Worm (Caenorhabditis elegans): ENCODE measurements around the gene tre-3.

Gene tre-3

DNA sequence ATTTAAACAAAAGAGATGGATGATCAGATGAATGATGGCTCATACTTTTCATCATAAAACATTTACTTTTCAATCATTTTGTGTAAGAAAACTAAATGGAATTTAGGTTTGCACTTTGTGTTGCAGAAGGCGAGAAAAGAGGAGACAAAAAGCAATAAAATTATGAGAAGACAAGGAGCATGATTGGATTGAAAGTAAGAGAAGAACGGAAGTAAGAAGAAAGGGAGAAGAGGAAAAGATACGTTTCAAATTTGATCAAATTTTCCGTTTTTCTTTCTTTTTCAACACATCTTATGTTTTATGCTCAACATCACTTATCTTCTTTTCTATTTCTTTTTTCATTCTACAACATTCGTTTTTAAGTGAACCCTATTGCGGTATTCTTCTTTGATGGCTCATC lies 11.0 kb downstream of the tre-3 start:
- no peak for TF ChIP-seq elt-2 (tag; optimal IDR thresholded peaks at IDR 0.05)
- TF ChIP-seq fkh-10 (GFP tag; optimal IDR thresholded peaks at IDR 0.05): peak; percentile 86

DNA sequence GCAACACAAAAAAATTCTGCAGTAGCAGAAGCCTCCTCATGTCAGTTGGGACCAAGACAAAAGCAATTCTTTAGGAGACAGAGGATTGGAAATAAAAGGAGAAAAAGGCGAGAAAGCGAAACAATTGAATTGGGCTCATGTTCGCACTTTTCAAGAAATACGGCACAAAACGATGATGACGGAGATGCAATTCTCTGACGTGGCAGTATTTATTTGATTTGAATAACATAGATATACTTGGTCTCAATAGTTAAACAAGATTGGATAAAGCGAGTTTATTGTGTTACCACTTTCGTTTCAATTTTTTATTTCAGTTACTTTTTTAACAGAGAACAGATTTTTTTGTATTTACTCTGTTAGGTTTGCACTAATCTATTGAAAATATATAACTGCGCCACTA lies 18.2 kb downstream of the tre-3 start:
- TF ChIP-seq fkh-10 (GFP tag; optimal IDR thresholded peaks at IDR 0.05) (peak; percentile 84), nhr-28 (tag; optimal IDR thresholded peaks at IDR 0.05) (no peak)

DNA sequence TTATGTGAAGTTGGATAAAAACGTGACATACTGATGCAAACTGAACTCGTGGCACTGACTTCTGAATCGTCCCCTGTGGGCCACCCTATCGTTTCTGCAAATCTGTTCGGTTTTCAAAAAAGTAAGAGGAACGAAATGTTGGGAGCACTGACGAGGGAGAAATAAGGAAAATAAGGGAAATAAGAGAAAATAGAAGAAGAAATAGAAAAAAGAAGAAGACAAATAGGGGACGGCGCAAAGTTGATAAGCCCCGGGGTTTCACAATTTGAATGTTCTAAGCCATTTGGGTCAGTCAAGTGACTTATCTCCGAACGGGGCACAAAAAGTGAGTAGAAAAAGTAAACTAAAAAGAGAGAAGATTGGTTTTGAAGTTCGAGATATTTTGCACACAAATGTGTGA lies 20.1 kb downstream of the tre-3 start, which contains the start of gene W05E10.5:
TSS of gene W05E10.5 (minus strand) at position 101 of the 400 bp plus-strand sequence.
- TF ChIP-seq nhr-25 (tag; optimal IDR thresholded peaks at IDR 0.05): no peak
- no peak for TF ChIP-seq fos-1 (tag; optimal IDR thresholded peaks at IDR 0.05)
- TF ChIP-seq mml-1 (tag; optimal IDR thresholded peaks at IDR 0.05): no peak
- no peak for TF ChIP-seq elt-1 (tag; optimal IDR thresholded peaks at IDR 0.05)
- no peak for TF ChIP-seq ceh-16 (tag; optimal IDR thresholded peaks at IDR 0.05)
- TF ChIP-seq sea-2 (GFP tag; optimal IDR thresholded peaks at IDR 0.05): no peak
- no peak for TF ChIP-seq nhr-76 (tag; optimal IDR thresholded peaks at IDR 0.05)
- no peak for TF ChIP-seq ztf-11 (tag; optimal IDR thresholded peaks at IDR 0.05)
- TF ChIP-seq nhr-77 (tag; optimal IDR thresholded peaks at IDR 0.05): no peak
- TF ChIP-seq pha-4 (tag; optimal IDR thresholded peaks at IDR 0.05): no peak
- no peak for TF ChIP-seq mdl-1 (tag; optimal IDR thresholded peaks at IDR 0.05)
- TF ChIP-seq daf-12 (tag; optimal IDR thresholded peaks at IDR 0.05): no peak
- no peak for TF ChIP-seq tbx-2 (tag; optimal IDR thresholded peaks at IDR 0.05)
- no peak for TF ChIP-seq egl-5 (tag; optimal IDR thresholded peaks at IDR 0.05)
- TF ChIP-seq lsy-12 (tag; optimal IDR thresholded peaks at IDR 0.05): no peak
- TF ChIP-seq lin-15B (tag; optimal IDR thresholded peaks at IDR 0.05): no peak

DNA sequence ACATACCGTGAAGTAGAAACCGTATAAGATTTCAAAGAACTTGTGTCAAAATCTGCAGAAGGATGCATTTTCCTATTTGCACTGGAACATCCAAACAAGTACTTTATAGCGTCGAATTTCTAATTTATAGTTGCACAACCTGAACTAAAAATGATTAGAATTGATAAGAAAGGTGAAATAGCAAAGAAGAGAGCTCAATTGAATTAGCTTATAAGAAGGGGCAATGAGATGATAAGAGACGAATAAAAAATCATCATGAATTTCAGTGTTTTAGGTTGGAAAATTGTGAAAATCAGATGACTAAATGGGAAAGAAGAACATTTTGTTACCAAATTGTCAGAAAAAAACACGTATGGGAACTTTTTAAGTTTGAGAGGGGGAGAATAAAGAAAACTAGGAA lies 24.1 kb downstream of the tre-3 start, which contains the start of gene W05E10.1:
TSS of gene W05E10.1 (minus strand) at position 139 of the 400 bp plus-strand sequence.
- no peak for TF ChIP-seq nhr-237 (tag; optimal IDR thresholded peaks at IDR 0.05)
- TF ChIP-seq ZK546.5 (tag; optimal IDR thresholded peaks at IDR 0.05): no peak
- peak; percentile 52 for TF ChIP-seq pqm-1 (tag; optimal IDR thresholded peaks at IDR 0.05)
- peak; percentile 69 for TF ChIP-seq elt-2 (tag; optimal IDR thresholded peaks at IDR 0.05)

DNA sequence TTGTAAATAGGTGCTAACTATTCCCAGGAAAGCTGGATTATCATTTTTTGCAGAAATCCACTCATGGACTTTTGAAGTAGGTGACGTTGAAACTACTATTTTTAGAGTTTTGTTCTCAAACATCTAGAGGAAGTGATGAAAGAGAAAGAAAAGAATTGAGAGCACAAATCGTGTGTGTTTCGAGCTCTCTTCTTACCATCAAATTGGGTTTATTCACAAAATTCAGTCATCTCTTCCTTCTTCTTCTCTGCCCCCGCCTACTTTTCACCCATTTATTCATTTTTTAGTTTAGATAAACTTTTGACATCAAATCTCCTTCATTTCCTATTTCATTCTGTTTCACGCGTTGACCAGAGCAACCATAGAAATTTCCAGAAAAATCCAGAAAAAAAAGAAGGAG lies 28.8 kb downstream of the tre-3 start, which contains the start of gene W05E10.2:
TSS of gene W05E10.2 (plus strand) at position 301 of the 400 bp plus-strand sequence.
- no peak for TF ChIP-seq mml-1 (tag; optimal IDR thresholded peaks at IDR 0.05)
- no peak for TF ChIP-seq elt-3 (tag; optimal IDR thresholded peaks at IDR 0.05)
- TF ChIP-seq pha-4 (tag; optimal IDR thresholded peaks at IDR 0.05): no peak
- no peak for TF ChIP-seq sea-2 (GFP tag; optimal IDR thresholded peaks at IDR 0.05)
- no peak for TF ChIP-seq nhr-25 (tag; optimal IDR thresholded peaks at IDR 0.05)
- no peak for TF ChIP-seq nhr-237 (tag; optimal IDR thresholded peaks at IDR 0.05)
- no peak for TF ChIP-seq zag-1 (tag; optimal IDR thresholded peaks at IDR 0.05)
- no peak for TF ChIP-seq unc-62 (GFP tag; optimal IDR thresholded peaks at IDR 0.05)
- TF ChIP-seq pqm-1 (tag; optimal IDR thresholded peaks at IDR 0.05): no peak
- TF ChIP-seq fkh-2 (tag; optimal IDR thresholded peaks at IDR 0.05): no peak
- no peak for TF ChIP-seq ceh-9 (tag; optimal IDR thresholded peaks at IDR 0.05)
- no peak for TF ChIP-seq daf-12 (tag; optimal IDR thresholded peaks at IDR 0.05)
- no peak for TF ChIP-seq nhr-67 (tag; optimal IDR thresholded peaks at IDR 0.05)
- TF ChIP-seq ztf-4 (tag; optimal IDR thresholded peaks at IDR 0.05): no peak
- no peak for TF ChIP-seq R02D3.7 (tag; optimal IDR thresholded peaks at IDR 0.05)
- no peak for TF ChIP-seq ceh-82 (tag; optimal IDR thresholded peaks at IDR 0.05)
- TF ChIP-seq jun-1 (tag; optimal IDR thresholded peaks at IDR 0.05): no peak
- no peak for TF ChIP-seq egl-5 (tag; optimal IDR thresholded peaks at IDR 0.05)
- TF ChIP-seq nhr-23 (tag; optimal IDR thresholded peaks at IDR 0.05): no peak
- TF ChIP-seq egl-27 (tag; optimal IDR thresholded peaks at IDR 0.05): no peak

DNA sequence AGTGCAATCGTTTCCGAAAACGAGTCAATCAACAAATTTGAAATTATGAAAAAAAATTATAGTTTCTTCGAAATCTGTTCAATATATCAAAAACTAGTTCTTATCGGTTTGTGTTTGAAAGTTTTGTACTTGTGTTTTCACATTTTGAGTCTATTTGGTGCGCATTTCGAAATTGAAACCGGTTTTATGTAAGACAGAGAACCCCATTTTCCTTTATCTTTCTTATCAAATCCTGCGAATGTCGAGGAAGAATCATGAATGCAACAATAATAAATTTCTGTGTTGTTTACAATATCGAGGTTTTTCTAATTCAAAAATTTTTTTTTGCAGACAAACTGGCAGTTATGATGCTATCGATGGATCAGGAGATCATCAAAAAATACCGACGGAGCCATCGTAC lies 32.8 kb downstream of the tre-3 start:
- TF ChIP-seq nhr-23 (tag; optimal IDR thresholded peaks at IDR 0.05) (peak; percentile 26), unc-39 (tag; optimal IDR thresholded peaks at IDR 0.05) (no peak), nhr-43 (tag; optimal IDR thresholded peaks at IDR 0.05; ENCODE audit: poor library complexity, severe bottlenecking) (peak; percentile 2)
